Worm (Caenorhabditis elegans) whole organism, midembryonic: ENCODE measurements around the gene T24E12.12.

Source experiments
- T22C8.4 ChIP-seq: fragments of 200-800 bp; sonication (Bioruptor generic); IDR thresholded peaks from 2 replicates; pipeline ENCODE4 v1.3.6; 2022; ENCODE audit warnings: missing genetic modification characterization, missing compliant biosample characterization
- cog-1 ChIP-seq: sonication (generic microtip); optimal IDR thresholded peaks from 2 replicates; lab custom pipeline; 2016; ENCODE audit warnings: missing genetic modification characterization, missing compliant biosample characterization
- flt-1 ChIP-seq: fragments of 200-800 bp; sonication (Bioruptor generic); IDR thresholded peaks from 2 replicates; pipeline ENCODE4 v1.3.6; 2022; ENCODE audit warnings: missing genetic modification characterization, missing compliant biosample characterization
- klf-2 ChIP-seq: fragments of 200-800 bp; sonication (Bioruptor generic); conservative IDR thresholded peaks from 2 replicates; pipeline ENCODE4 v1.3.6; 2022; ENCODE audit warnings: missing genetic modification reagents, missing genetic modification characterization, missing compliant biosample characterization
- med-1 ChIP-seq: sonication (generic microtip); optimal IDR thresholded peaks from 2 replicates; lab custom pipeline; 2017; ENCODE audit warnings: missing genetic modification characterization, mild to moderate bottlenecking, missing compliant biosample characterization, antibody characterized with exemption, missing genetic modification reagents; ENCODE audit not compliant: insufficient read depth
- tab-1 ChIP-seq: fragments of 200-800 bp; sonication (Bioruptor generic); IDR thresholded peaks from 2 replicates; pipeline ENCODE4 v1.3.6; 2022; ENCODE audit warnings: missing genetic modification characterization, missing compliant biosample characterization
- ztf-23 ChIP-seq: fragments of 200-800 bp; sonication (Bioruptor generic); IDR thresholded peaks from 2 replicates; pipeline ENCODE4 v1.3.6; 2022; ENCODE audit warnings: missing genetic modification reagents, missing genetic modification characterization, missing compliant biosample characterization

DNA sequence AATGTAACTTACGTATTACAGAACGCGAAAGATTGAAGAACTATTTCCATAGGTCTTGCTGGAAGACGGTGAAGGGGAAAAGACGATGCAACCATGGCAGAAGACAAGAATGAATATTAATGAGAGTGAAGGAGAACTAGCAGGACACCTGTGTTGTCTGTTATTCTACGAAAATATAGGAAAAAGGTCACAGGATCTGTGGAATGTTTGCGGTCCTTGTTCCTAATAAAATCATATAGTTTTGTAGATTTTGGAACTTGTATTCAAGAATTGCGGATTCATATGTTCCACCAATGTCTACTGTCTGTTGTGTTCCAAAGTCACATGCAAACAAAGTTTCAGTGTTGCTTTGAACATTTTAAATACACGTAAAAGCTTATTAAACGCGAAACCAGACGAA is 6.9 kb upstream of the T24E12.12 start, which contains the start of gene sdz-11:
- no peak for TF ChIP-seq med-1
- no peak for TF ChIP-seq cog-1 (tag; lab: Kevin White, UChicago)
- no peak for TF ChIP-seq T22C8.4 (GFP tag; lab: Robert Waterston, UW)
- TF ChIP-seq tab-1 (GFP tag; lab: Robert Waterston, UW) = no peak
- TF ChIP-seq flt-1 = no peak
- TF ChIP-seq ztf-23 = no peak
- no peak for TF ChIP-seq klf-2
